Fruit fly (Drosophila melanogaster) whole organism, embryonic: ENCODE measurements around the gene NK7.1.

Experiments
- ATbp ChIP-seq: fragments of 200-800 bp; sonication (Bioruptor generic); optimal IDR thresholded peaks from 2 replicates; lab custom pipeline; 2017; ENCODE audit warnings: missing biosample characterization, mild to moderate bottlenecking, missing genetic modification characterization, missing genetic modification reagents
- Ada2b ChIP-seq: fragments of 200-800 bp; sonication (Bioruptor generic); IDR thresholded peaks from 2 replicates; pipeline ENCODE4 v1.3.6; 2022; ENCODE audit warnings: missing biosample characterization, missing genetic modification characterization
- BtbVII ChIP-seq: fragments of 200-800 bp; sonication (Bioruptor generic); optimal IDR thresholded peaks from 3 replicates; lab custom pipeline; 2017; ENCODE audit warnings: missing biosample characterization, mild to moderate bottlenecking, missing genetic modification characterization
- CG10565 ChIP-seq: fragments of 200-800 bp; sonication (Bioruptor generic); optimal IDR thresholded peaks from 3 replicates; lab custom pipeline; 2016; ENCODE audit warnings: missing biosample characterization, mild to moderate bottlenecking, missing genetic modification characterization
- CG11723 ChIP-seq: fragments of 200-800 bp; sonication (Bioruptor generic); optimal IDR thresholded peaks from 2 replicates; lab custom pipeline; 2017; ENCODE audit warnings: missing biosample characterization, mild to moderate bottlenecking, missing genetic modification characterization
- CG12659 ChIP-seq: fragments of 200-800 bp; sonication (Bioruptor generic); optimal IDR thresholded peaks from 3 replicates; lab custom pipeline; 2017; ENCODE audit warnings: mild to moderate bottlenecking, missing biosample characterization, missing genetic modification reagents, missing genetic modification characterization
- CG13424 ChIP-seq: fragments of 200-800 bp; sonication (Bioruptor generic); optimal IDR thresholded peaks from 2 replicates; lab custom pipeline; 2019; ENCODE audit warnings: missing biosample characterization, mild to moderate bottlenecking, missing genetic modification characterization, moderate library complexity
- CG15011 ChIP-seq: fragments of 200-800 bp; sonication (Bioruptor generic); optimal IDR thresholded peaks from 3 replicates; lab custom pipeline; 2018; ENCODE audit warnings: missing biosample characterization, mild to moderate bottlenecking, missing genetic modification characterization
- CG17186 ChIP-seq: fragments of 200-800 bp; sonication (Bioruptor generic); optimal IDR thresholded peaks from 3 replicates; lab custom pipeline; 2017; ENCODE audit warnings: missing biosample characterization, missing genetic modification reagents, missing genetic modification characterization
- CG30403 ChIP-seq: fragments of 200-800 bp; sonication (Bioruptor generic); optimal IDR thresholded peaks from 3 replicates; lab custom pipeline; 2016; ENCODE audit warnings: missing biosample characterization, missing genetic modification characterization
- CG31441 ChIP-seq: fragments of 200-800 bp; sonication (Bioruptor generic); IDR thresholded peaks from 2 replicates; pipeline ENCODE4 v1.3.6; 2022; ENCODE audit warnings: missing biosample characterization, missing genetic modification characterization
- CG3163 ChIP-seq: fragments of 200-800 bp; sonication (Bioruptor generic); optimal IDR thresholded peaks from 3 replicates; lab custom pipeline; 2016; ENCODE audit warnings: missing biosample characterization, missing genetic modification characterization
- CG32767 ChIP-seq: fragments of 200-800 bp; sonication (Bioruptor generic); IDR thresholded peaks from 2 replicates; pipeline ENCODE4 v1.3.6; 2022; ENCODE audit warnings: missing biosample characterization, missing genetic modification characterization
- CG33557 ChIP-seq: fragments of 200-800 bp; sonication (Bioruptor generic); optimal IDR thresholded peaks from 2 replicates; lab custom pipeline; 2019; ENCODE audit warnings: missing biosample characterization, mild to moderate bottlenecking, missing genetic modification characterization, moderate library complexity
- CG4328 ChIP-seq: fragments of 200-800 bp; sonication (Bioruptor generic); optimal IDR thresholded peaks from 3 replicates; lab custom pipeline; 2017; ENCODE audit warnings: missing biosample characterization, missing genetic modification reagents, missing genetic modification characterization
- CG4617 ChIP-seq: fragments of 200-800 bp; sonication (Bioruptor generic); optimal IDR thresholded peaks from 3 replicates; lab custom pipeline; 2016; ENCODE audit warnings: missing biosample characterization, missing genetic modification characterization, borderline replicate concordance
- CG7372 ChIP-seq: fragments of 200-800 bp; sonication (Bioruptor generic); IDR thresholded peaks from 2 replicates; pipeline ENCODE4 v1.3.6; 2022; ENCODE audit warnings: missing biosample characterization, missing genetic modification characterization
- CG8281 ChIP-seq: fragments of 200-800 bp; sonication (Bioruptor generic); optimal IDR thresholded peaks from 2 replicates; lab custom pipeline; 2018; ENCODE audit warnings: missing biosample characterization, mild to moderate bottlenecking, missing genetic modification characterization, moderate library complexity
- CHES-1-like ChIP-seq: fragments of 200-800 bp; sonication (Bioruptor generic); optimal IDR thresholded peaks from 2 replicates; lab custom pipeline; 2016; ENCODE audit warnings: missing biosample characterization, missing genetic modification characterization
- CkIIα-i1 ChIP-seq: fragments of 200-800 bp; sonication (Bioruptor generic); IDR thresholded peaks from 2 replicates; pipeline ENCODE4 v1.3.6; 2022; ENCODE audit warnings: missing biosample characterization, missing genetic modification characterization
- D ChIP-seq, 2 experiments: fragments of 200-800 bp in 1 of 2; fragments of >200 bp in 1 of 2; sonication (Bioruptor generic) in 1 of 2; optimal IDR thresholded peaks; 2 replicates in 1 of 2; 3 replicates in 1 of 2; lab custom pipeline; 2017; ENCODE audit warnings: mild to moderate bottlenecking in 1 of 2, missing biosample characterization in 1 of 2, missing genetic modification characterization in 1 of 2, missing genetic modification reagents in 1 of 2
- Dek ChIP-seq: fragments of 200-800 bp; sonication (Bioruptor generic); optimal IDR thresholded peaks from 3 replicates; lab custom pipeline; 2019; ENCODE audit warnings: missing biosample characterization, mild to moderate bottlenecking, missing genetic modification characterization, moderate library complexity
- Doc2 ChIP-seq: fragments of 200-800 bp; sonication (Bioruptor generic); IDR thresholded peaks from 2 replicates; pipeline ENCODE4 v1.3.6; 2022; ENCODE audit warnings: missing biosample characterization, missing genetic modification characterization
- Gug ChIP-seq: fragments of 200-800 bp; sonication (Bioruptor generic); IDR thresholded peaks from 4 replicates; pipeline ENCODE4 v1.3.6; 2022; ENCODE audit warnings: missing biosample characterization, missing genetic modification characterization
- HLH4C ChIP-seq: fragments of 200-800 bp; sonication (Bioruptor generic); IDR thresholded peaks from 3 replicates; pipeline ENCODE4 v1.3.6; 2022; ENCODE audit warnings: missing biosample characterization, missing genetic modification characterization; ENCODE audit not compliant: partially characterized antibody
- NC2β ChIP-seq: fragments of 200-800 bp; sonication (Bioruptor generic); optimal IDR thresholded peaks from 2 replicates; lab custom pipeline; 2016; ENCODE audit warnings: missing biosample characterization, missing genetic modification characterization
- NK7.1 ChIP-seq: fragments of 200-800 bp; sonication (Bioruptor generic); optimal IDR thresholded peaks from 3 replicates; lab custom pipeline; 2016; ENCODE audit warnings: missing biosample characterization, missing genetic modification characterization
- Ssrp ChIP-seq: fragments of 200-800 bp; sonication (Bioruptor generic); optimal IDR thresholded peaks from 2 replicates; lab custom pipeline; 2018; ENCODE audit warnings: missing biosample characterization, mild to moderate bottlenecking, missing genetic modification characterization, moderate library complexity
- Vsx1 ChIP-seq: fragments of 200-800 bp; sonication (Bioruptor generic); optimal IDR thresholded peaks from 2 replicates; lab custom pipeline; 2017; ENCODE audit warnings: missing biosample characterization, mild to moderate bottlenecking, missing genetic modification characterization, missing genetic modification reagents
- ab ChIP-seq: fragments of 200-800 bp; sonication (Bioruptor generic); optimal IDR thresholded peaks from 2 replicates; lab custom pipeline; 2016; ENCODE audit warnings: missing biosample characterization, missing genetic modification characterization
- al ChIP-seq: fragments of 200-800 bp; sonication (Bioruptor generic); IDR thresholded peaks from 2 replicates; pipeline ENCODE4 v1.3.6; 2022; ENCODE audit warnings: missing biosample characterization, missing genetic modification characterization
- amos ChIP-seq: fragments of 200-800 bp; sonication (Bioruptor generic); IDR thresholded peaks from 2 replicates; pipeline ENCODE4 v1.3.6; 2022; ENCODE audit warnings: missing biosample characterization, missing genetic modification characterization; ENCODE audit not compliant: partially characterized antibody
- bsh ChIP-seq, 2 experiments: fragments of 200-800 bp; sonication (Bioruptor generic); optimal IDR thresholded peaks; 2 replicates each; lab custom pipeline; 2017 to 2018; ENCODE audit warnings: mild to moderate bottlenecking in 2 of 2, missing biosample characterization in 2 of 2, missing genetic modification characterization in 2 of 2, moderate library complexity in 1 of 2
- chinmo ChIP-seq: fragments of 200-800 bp; sonication (Bioruptor generic); IDR thresholded peaks from 4 replicates; pipeline ENCODE4 v1.3.6; 2022; ENCODE audit warnings: missing biosample characterization, missing genetic modification characterization; ENCODE audit not compliant: partially characterized antibody
- dysf ChIP-seq: fragments of 200-800 bp; sonication (Bioruptor generic); IDR thresholded peaks from 3 replicates; pipeline ENCODE4 v1.3.6; 2022; ENCODE audit warnings: missing biosample characterization, missing genetic modification characterization
- eve ChIP-seq, 2 experiments: fragments of >200 bp; optimal IDR thresholded peaks; 2 replicates each; lab custom pipeline; 2017; ENCODE audit warnings: missing biosample characterization in 2 of 2, missing genetic modification characterization in 2 of 2
- eyg ChIP-seq: fragments of 200-800 bp; sonication (Bioruptor generic); optimal IDR thresholded peaks from 3 replicates; lab custom pipeline; 2016; ENCODE audit warnings: missing biosample characterization, missing genetic modification characterization
- fu2 ChIP-seq: fragments of 200-800 bp; sonication (Bioruptor generic); optimal IDR thresholded peaks from 2 replicates; lab custom pipeline; 2016; ENCODE audit warnings: missing biosample characterization, missing genetic modification characterization
- jing ChIP-seq: fragments of 200-800 bp; sonication (Bioruptor generic); optimal IDR thresholded peaks from 2 replicates; lab custom pipeline; 2018; ENCODE audit warnings: missing biosample characterization, mild to moderate bottlenecking, missing genetic modification characterization
- lmd ChIP-seq: fragments of 200-800 bp; sonication (Bioruptor generic); IDR thresholded peaks from 2 replicates; pipeline ENCODE4 v1.3.6; 2022; ENCODE audit warnings: missing biosample characterization, missing genetic modification characterization
- nerfin-1 ChIP-seq: fragments of 200-800 bp; sonication (Bioruptor generic); optimal IDR thresholded peaks from 3 replicates; lab custom pipeline; 2019; ENCODE audit warnings: missing biosample characterization, mild to moderate bottlenecking, missing genetic modification characterization, moderate library complexity
- nom ChIP-seq: fragments of 200-800 bp; sonication (Bioruptor generic); optimal IDR thresholded peaks from 2 replicates; lab custom pipeline; 2017; ENCODE audit warnings: missing biosample characterization, missing genetic modification characterization, mild to moderate bottlenecking, moderate library complexity, missing genetic modification reagents
- pb ChIP-seq: fragments of 200-800 bp; sonication (Bioruptor generic); optimal IDR thresholded peaks from 3 replicates; lab custom pipeline; 2016; ENCODE audit warnings: missing biosample characterization, missing genetic modification characterization
- pfk ChIP-seq: fragments of 200-800 bp; sonication (Bioruptor generic); optimal IDR thresholded peaks from 2 replicates; lab custom pipeline; 2018; ENCODE audit warnings: missing biosample characterization, mild to moderate bottlenecking, missing genetic modification characterization, moderate library complexity
- sqz ChIP-seq: fragments of 200-800 bp; sonication (Bioruptor generic); optimal IDR thresholded peaks from 3 replicates; lab custom pipeline; 2018; ENCODE audit warnings: missing biosample characterization, mild to moderate bottlenecking, missing genetic modification characterization
- tin ChIP-seq: fragments of 200-800 bp; sonication (Bioruptor generic); optimal IDR thresholded peaks from 3 replicates; lab custom pipeline; 2016; ENCODE audit warnings: missing biosample characterization, missing genetic modification characterization
- tio ChIP-seq: fragments of 200-800 bp; sonication (Bioruptor generic); optimal IDR thresholded peaks from 2 replicates; lab custom pipeline; 2017; ENCODE audit warnings: missing biosample characterization, missing genetic modification characterization, inconsistent platforms
- toy ChIP-seq: fragments of 200-800 bp; sonication (Bioruptor generic); IDR thresholded peaks from 2 replicates; pipeline ENCODE4 v1.3.6; 2022; ENCODE audit warnings: missing biosample characterization, missing genetic modification characterization
- vvl ChIP-seq: fragments of 200-800 bp; sonication (Bioruptor generic); IDR thresholded peaks from 2 replicates; pipeline ENCODE4 v1.3.6; 2022; ENCODE audit warnings: missing biosample characterization, missing genetic modification characterization

The NK7.1 gene

DNA sequence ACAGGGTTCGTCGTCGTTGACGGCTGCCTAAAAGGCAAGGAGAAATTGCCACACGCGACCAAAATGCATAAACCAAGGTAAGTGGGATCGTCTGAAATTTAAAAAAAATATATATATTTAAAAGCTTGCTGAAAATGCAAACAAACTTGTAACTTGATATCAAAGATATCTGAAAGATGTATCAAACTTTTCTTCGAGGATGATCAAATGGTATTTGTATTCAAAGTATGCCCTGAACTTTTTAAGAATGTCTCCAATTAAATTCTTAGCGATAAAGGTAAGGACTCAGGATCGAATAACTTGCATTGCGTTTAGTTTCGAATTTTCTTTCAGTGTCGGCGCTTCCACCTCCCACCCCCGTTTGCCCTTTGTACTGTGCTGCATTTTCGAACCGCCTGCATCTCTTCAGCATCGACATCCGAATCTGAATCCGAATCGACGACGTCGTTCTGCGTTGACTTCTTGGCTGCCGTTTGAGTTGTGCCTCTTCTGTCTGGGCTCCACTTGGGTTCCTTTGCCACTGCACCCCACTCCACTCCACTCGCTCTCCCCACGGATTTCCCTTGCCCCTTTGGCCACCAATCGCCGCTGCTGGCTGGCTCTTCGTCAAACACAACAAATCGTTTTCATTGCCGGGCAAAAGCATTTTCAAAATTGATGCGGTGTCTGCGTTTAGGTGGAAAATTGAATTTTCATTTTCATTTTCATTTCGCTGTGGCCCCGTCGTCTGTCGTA, 13.5 kb upstream of the NK7.1 start (continued):
- TF ChIP-seq al (GFP tag; lab: Robert Waterston, UW): no peak
- 0 out of 3 replicates have a peak, but pooled peaks have one; percentile 13 for TF ChIP-seq dysf (GFP tag; lab: Robert Waterston, UW)
- TF ChIP-seq CG4617 (GFP tag; lab: Kevin White, UChicago): no peak
- no peak for TF ChIP-seq NC2β (GFP tag; lab: Kevin White, UChicago)
- TF ChIP-seq bsh (GFP tag; optimal IDR thresholded peaks at IDR 0.05; lab: Kevin White, UChicago): peak in 1 of 2 experiments; percentile 76
- TF ChIP-seq ab (GFP tag; lab: Kevin White, UChicago): no peak
- no peak for TF ChIP-seq eve (GFP tag; optimal IDR thresholded peaks at IDR 0.05; lab: Kevin White, UChicago)
- TF ChIP-seq CG13424 (tag; lab: Kevin White, UChicago): peak; percentile 26
- no peak for TF ChIP-seq CG3163 (GFP tag; lab: Kevin White, UChicago)
- peak; percentile 25 for TF ChIP-seq CG30403
- peak; percentile 43 for TF ChIP-seq nerfin-1 (tag; lab: Kevin White, UChicago)
- peak; percentile 7 for TF ChIP-seq CG11723
- peak; percentile 54; the same call in 1 of the 2 replicates for TF ChIP-seq CG31441 (GFP tag; lab: Robert Waterston, UW)
- TF ChIP-seq CG33557 (GFP tag; lab: Kevin White, UChicago): peak; percentile 56
- no peak for TF ChIP-seq CG10565 (GFP tag; lab: Kevin White, UChicago)
- TF ChIP-seq eyg (GFP tag; lab: Kevin White, UChicago): no peak
- TF ChIP-seq CG32767 (GFP tag; lab: Robert Waterston, UW): no peak
- TF ChIP-seq CG7372 (GFP tag; lab: Robert Waterston, UW): no peak
- no peak for TF ChIP-seq vvl (GFP tag; lab: Robert Waterston, UW)
- peak; percentile 19 for TF ChIP-seq CG4328 (GFP tag; lab: Kevin White, UChicago)
- TF ChIP-seq tio (GFP tag; lab: Kevin White, UChicago): peak; percentile 5
- no peak for TF ChIP-seq pb (GFP tag; lab: Kevin White, UChicago)
- no peak for TF ChIP-seq CG8281
- no peak for TF ChIP-seq lmd (GFP tag; lab: Robert Waterston, UW)
- no peak for TF ChIP-seq CG17186 (GFP tag; lab: Kevin White, UChicago)
- TF ChIP-seq chinmo (GFP tag; lab: Robert Waterston, UW): no peak
- no peak for TF ChIP-seq pfk (GFP tag; lab: Kevin White, UChicago)
- no peak for TF ChIP-seq CkIIα-i1 (GFP tag; lab: Robert Waterston, UW)
- no peak for TF ChIP-seq Doc2
- no peak for TF ChIP-seq Gug
- TF ChIP-seq amos (GFP tag; lab: Robert Waterston, UW): no peak
- no peak for TF ChIP-seq CHES-1-like (GFP tag; lab: Kevin White, UChicago)
- TF ChIP-seq tin (GFP tag; lab: Kevin White, UChicago): peak; percentile 1
- no peak for TF ChIP-seq Ada2b
- TF ChIP-seq Vsx1 (GFP tag; lab: Kevin White, UChicago): no peak
- no peak for TF ChIP-seq D (optimal IDR thresholded peaks at IDR 0.05; lab: Kevin White, UChicago)
- TF ChIP-seq D (GFP tag; optimal IDR thresholded peaks at IDR 0.05; lab: Kevin White, UChicago): peak; percentile 74
- no peak for TF ChIP-seq toy (GFP tag; lab: Robert Waterston, UW)
- peak; percentile 16 for TF ChIP-seq sqz (GFP tag; lab: Kevin White, UChicago)
- TF ChIP-seq CG15011 (GFP tag; lab: Kevin White, UChicago): no peak
- TF ChIP-seq HLH4C (GFP tag; lab: Robert Waterston, UW): no peak
- TF ChIP-seq Dek (tag; lab: Kevin White, UChicago): no peak
- TF ChIP-seq ATbp (GFP tag; lab: Kevin White, UChicago): peak; percentile 48
- TF ChIP-seq CG12659 (GFP tag; lab: Kevin White, UChicago): peak; percentile 0
- TF ChIP-seq BtbVII (GFP tag; lab: Kevin White, UChicago): no peak
- TF ChIP-seq Ssrp (tag; lab: Kevin White, UChicago): peak; percentile 43
- no peak for TF ChIP-seq fu2 (GFP tag; lab: Kevin White, UChicago)
- TF ChIP-seq jing (GFP tag; lab: Kevin White, UChicago): no peak
- no peak for TF ChIP-seq NK7.1
- no peak for TF ChIP-seq nom (GFP tag; lab: Kevin White, UChicago)
